Worm (Caenorhabditis elegans) whole organism, young adult: Measurements from ENCODE around the gene F31E8.4.

Experiments used
- B0019.2 ChIP-seq: fragments of 200-800 bp; sonication (Bioruptor generic); conservative IDR thresholded peaks from 2 replicates; pipeline ENCODE4 v1.3.6; 2022; ENCODE audit warnings: missing genetic modification reagents, missing genetic modification characterization, missing compliant biosample characterization
- F22D6.2 ChIP-seq: sonication (generic microtip); optimal IDR thresholded peaks from 2 replicates; lab custom pipeline; 2016; ENCODE audit warnings: mild to moderate bottlenecking, missing genetic modification characterization, missing compliant biosample characterization
- F49E8.2 ChIP-seq: sonication (generic microtip); optimal IDR thresholded peaks from 3 replicates; lab custom pipeline; 2017; ENCODE audit warnings: missing genetic modification characterization, mild to moderate bottlenecking, missing compliant biosample characterization, antibody characterized with exemption, moderate library complexity; ENCODE audit not compliant: insufficient read depth
- ama-1 ChIP-seq, 3 experiments: fragments of 150-350 bp in 1 of 3; sonication (generic microtip) in 2 of 3; optimal IDR thresholded peaks; 2 replicates each; lab custom pipeline; 2014 to 2018; ENCODE audit warnings: missing biosample characterization in 2 of 3, missing genetic modification characterization in 2 of 3, missing genetic modification reagents in 2 of 3
- attf-3 ChIP-seq: fragments of 200-800 bp; sonication (Bioruptor generic); conservative IDR thresholded peaks from 2 replicates; pipeline ENCODE4 v1.3.6; 2022; ENCODE audit warnings: missing genetic modification reagents, missing genetic modification characterization, missing compliant biosample characterization
- nfya-1 ChIP-seq: sonication (generic microtip); optimal IDR thresholded peaks from 2 replicates; lab custom pipeline; 2017; ENCODE audit warnings: antibody characterized with exemption, missing compliant biosample characterization, missing genetic modification characterization, borderline replicate concordance; ENCODE audit not compliant: insufficient read depth
- pha-4 ChIP-seq: fragments of 150-350 bp; sonication (generic microtip); optimal IDR thresholded peaks from 2 replicates; lab custom pipeline; 2014; ENCODE audit warnings: missing biosample characterization, missing genetic modification reagents, missing genetic modification characterization
- rcor-1 ChIP-seq: fragments of 200-800 bp; sonication (Bioruptor generic); IDR thresholded peaks from 2 replicates; pipeline ENCODE4 v1.3.6; 2022; ENCODE audit warnings: missing genetic modification reagents, missing genetic modification characterization, missing compliant biosample characterization
- rec-8 ChIP-seq, 2 experiments: sonication (generic microtip); optimal IDR thresholded peaks; 2 replicates each; lab custom pipeline; 2016; ENCODE audit warnings: mild to moderate bottlenecking in 2 of 2, missing genetic modification characterization in 2 of 2, missing genetic modification reagents in 2 of 2, missing genotype in 2 of 2, missing biosample characterization in 1 of 2, missing compliant biosample characterization in 1 of 2, moderate library complexity in 1 of 2
- repo-1 ChIP-seq: sonication (generic microtip); optimal IDR thresholded peaks from 2 replicates; lab custom pipeline; 2017; ENCODE audit warnings: mild to moderate bottlenecking, missing genetic modification characterization, missing compliant biosample characterization
- sea-2 ChIP-seq: fragments of 200-800 bp; sonication (Bioruptor generic); IDR thresholded peaks from 2 replicates; pipeline ENCODE4 v1.3.6; 2022; ENCODE audit warnings: missing genetic modification characterization, missing compliant biosample characterization
- snpc-4 ChIP-seq, 5 experiments: fragments of 150-350 bp in 1 of 5; sonication (generic microtip) in 4 of 5; optimal IDR thresholded peaks; 2 replicates each; lab custom pipeline; 2014 to 2018; ENCODE audit warnings: missing genetic modification characterization in 5 of 5, missing biosample characterization in 3 of 5, antibody characterized with exemption in 2 of 5, mild to moderate bottlenecking in 2 of 5, missing compliant biosample characterization in 2 of 5, missing genotype in 2 of 5, moderate library complexity in 2 of 5, missing genetic modification reagents in 1 of 5
- tlf-1 ChIP-seq: fragments of 200-800 bp; sonication (Bioruptor generic); optimal IDR thresholded peaks from 2 replicates; lab custom pipeline; 2018; ENCODE audit warnings: mild to moderate bottlenecking, missing genetic modification characterization, missing compliant biosample characterization

ce11 chrII:6781231-6781630 is 18.7 kb downstream of the F31E8.4 start:
- TF ChIP-seq B0019.2 (GFP tag; lab: Robert Waterston, UW): no peak
- TF ChIP-seq sea-2 (GFP tag; lab: Robert Waterston, UW): no peak
- no peak for TF ChIP-seq F49E8.2
- TF ChIP-seq repo-1: no peak
- no peak for TF ChIP-seq pha-4
- TF ChIP-seq rcor-1 (GFP tag; lab: Robert Waterston, UW): no peak
- no peak for TF ChIP-seq ama-1 (optimal IDR thresholded peaks at IDR 0.05; lab: Kevin White, UChicago)
- no peak for TF ChIP-seq ama-1 (GFP tag; optimal IDR thresholded peaks at IDR 0.05; lab: Kevin White, UChicago)
- TF ChIP-seq nfya-1 (tag; lab: Kevin White, UChicago): no peak
- no peak for TF ChIP-seq snpc-4 (GFP tag; optimal IDR thresholded peaks at IDR 0.05; lab: Kevin White, UChicago)
- TF ChIP-seq snpc-4 (tag; optimal IDR thresholded peaks at IDR 0.05; lab: Kevin White, UChicago): no peak
- no peak for TF ChIP-seq tlf-1 (GFP tag; lab: Kevin White, UChicago)
- TF ChIP-seq attf-3 (GFP tag; lab: Robert Waterston, UW): no peak
- TF ChIP-seq rec-8 (tag; optimal IDR thresholded peaks at IDR 0.05; lab: Kevin White, UChicago): no peak
- TF ChIP-seq F22D6.2 (tag; lab: Kevin White, UChicago): no peak
